Worm (Caenorhabditis elegans) whole organism, L2 larva: ENCODE data around the gene lbp-7.

Experiments
- alr-1 ChIP-seq: fragments of 150-350 bp; optimal IDR thresholded peaks from 2 replicates; lab custom pipeline; 2014; ENCODE audit warnings: missing biosample characterization, missing genetic modification characterization
- lin-13 ChIP-seq: fragments of 150-350 bp; optimal IDR thresholded peaks from 2 replicates; lab custom pipeline; 2014; ENCODE audit warnings: missing biosample characterization, missing genetic modification reagents, missing genetic modification characterization
- nhr-12 ChIP-seq: fragments of 150-350 bp; optimal IDR thresholded peaks from 2 replicates; lab custom pipeline; 2014; ENCODE audit warnings: missing biosample characterization, missing genetic modification characterization

DNA sequence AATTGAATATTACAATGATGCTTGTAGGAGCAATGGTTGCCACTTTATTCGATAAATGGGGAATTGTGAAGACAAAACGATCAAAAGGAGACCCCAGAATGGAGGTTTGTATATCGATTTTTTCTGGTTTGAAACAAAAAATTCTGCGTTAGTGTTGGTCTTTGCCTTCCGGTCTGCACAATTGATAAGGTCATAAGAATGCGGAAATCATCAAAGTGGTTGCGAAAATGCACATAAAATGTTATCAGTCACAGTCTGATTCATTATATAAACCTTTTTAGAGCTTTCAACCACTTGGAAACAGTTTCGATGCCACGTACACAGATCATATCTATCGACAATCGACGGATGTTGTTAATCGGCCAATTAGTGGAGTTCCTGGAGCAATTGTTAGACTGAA is 14.2 kb downstream of the lbp-7 start:
- no peak for TF ChIP-seq alr-1
- TF ChIP-seq lin-13 (GFP tag; lab: Kevin White, UChicago): no peak
- TF ChIP-seq nhr-12 (tag; lab: Kevin White, UChicago): no peak
